Fruit fly (Drosophila melanogaster): ENCODE measurements around the gene CG13028.

- no peak for TF ChIP-seq Dfd (GFP tag; optimal IDR thresholded peaks at IDR 0.05)
- no peak for TF ChIP-seq Abd-B (GFP tag; optimal IDR thresholded peaks at IDR 0.05)
- TF ChIP-seq woc (GFP tag; optimal IDR thresholded peaks at IDR 0.05), result no peak
- TF ChIP-seq CG9705 (GFP tag; optimal IDR thresholded peaks at IDR 0.05), result no peak
- TF ChIP-seq HLH106 (tag; optimal IDR thresholded peaks at IDR 0.05), result no peak
Measured at dm6 chr3L:16881097-16881496, 42.0 kb upstream of the CG13028 start.

All from whole organism, wandering third instar larva.